Worm (Caenorhabditis elegans) whole organism, L2 larva: Measurements from ENCODE around the gene ntl-9.

Source experiments
- C34F6.9 ChIP-seq: fragments of 150-350 bp; optimal IDR thresholded peaks from 2 replicates; lab custom pipeline; 2014; ENCODE audit warnings: missing biosample characterization, missing genetic modification characterization
- F13H6.1 ChIP-seq: sonication (generic microtip); optimal IDR thresholded peaks from 2 replicates; lab custom pipeline; 2016; ENCODE audit warnings: missing genetic modification characterization, missing compliant biosample characterization
- R02D3.7 ChIP-seq: fragments of 150-350 bp; optimal IDR thresholded peaks from 2 replicates; lab custom pipeline; 2014; ENCODE audit warnings: missing biosample characterization, missing genetic modification characterization
- Y55F3AM.14 ChIP-seq: fragments of 200-800 bp; sonication (Bioruptor generic); optimal IDR thresholded peaks from 2 replicates; lab custom pipeline; 2018; ENCODE audit warnings: mild to moderate bottlenecking, missing genetic modification characterization, missing compliant biosample characterization
- ZK546.5 ChIP-seq: sonication (generic microtip); optimal IDR thresholded peaks from 2 replicates; lab custom pipeline; 2017; ENCODE audit warnings: missing biosample characterization, missing genetic modification characterization
- alr-1 ChIP-seq: fragments of 150-350 bp; optimal IDR thresholded peaks from 2 replicates; lab custom pipeline; 2014; ENCODE audit warnings: missing biosample characterization, missing genetic modification characterization
- aly-2 ChIP-seq: fragments of 150-350 bp; optimal IDR thresholded peaks from 2 replicates; lab custom pipeline; 2014; ENCODE audit warnings: missing biosample characterization, missing genetic modification characterization
- ama-1 ChIP-seq: fragments of 150-350 bp; optimal IDR thresholded peaks from 2 replicates; lab custom pipeline; 2018; ENCODE audit warnings: inconsistent platforms
- blmp-1 ChIP-seq: sonication (generic microtip); optimal IDR thresholded peaks from 2 replicates; lab custom pipeline; 2017; ENCODE audit warnings: missing genetic modification characterization, mild to moderate bottlenecking, missing compliant biosample characterization, antibody characterized with exemption, moderate library complexity; ENCODE audit not compliant: insufficient read depth
- ceh-16 ChIP-seq: fragments of 150-350 bp; optimal IDR thresholded peaks from 2 replicates; lab custom pipeline; 2014; ENCODE audit warnings: missing biosample characterization, missing genetic modification characterization
- ceh-82 ChIP-seq: fragments of 150-350 bp; optimal IDR thresholded peaks from 2 replicates; lab custom pipeline; 2014; ENCODE audit warnings: missing biosample characterization, missing genetic modification characterization
- crh-2 ChIP-seq: sonication (generic microtip); optimal IDR thresholded peaks from 2 replicates; lab custom pipeline; 2017; ENCODE audit warnings: missing biosample characterization, missing genetic modification characterization
- dmd-4 ChIP-seq: sonication (generic microtip); optimal IDR thresholded peaks from 2 replicates; lab custom pipeline; 2017; ENCODE audit warnings: missing biosample characterization, missing genetic modification characterization
- egl-27 ChIP-seq: sonication (generic microtip); optimal IDR thresholded peaks from 3 replicates; lab custom pipeline; 2017; ENCODE audit warnings: missing biosample characterization, missing genetic modification reagents, missing genetic modification characterization
- elt-3 ChIP-seq: sonication (generic microtip); optimal IDR thresholded peaks from 2 replicates; lab custom pipeline; 2017; ENCODE audit warnings: missing biosample characterization, missing genetic modification characterization
- fos-1 ChIP-seq: fragments of 150-350 bp; optimal IDR thresholded peaks from 2 replicates; lab custom pipeline; 2014; ENCODE audit warnings: missing biosample characterization, missing genetic modification characterization
- gmeb-1 ChIP-seq: fragments of 150-350 bp; optimal IDR thresholded peaks from 2 replicates; lab custom pipeline; 2014; ENCODE audit warnings: missing biosample characterization, missing genetic modification characterization
- lin-11 ChIP-seq: fragments of 150-350 bp; sonication (generic microtip); optimal IDR thresholded peaks from 2 replicates; lab custom pipeline; 2014; ENCODE audit warnings: missing biosample characterization, missing genetic modification characterization, inconsistent platforms, mixed read lengths
- lin-39 ChIP-seq: fragments of 150-350 bp; optimal IDR thresholded peaks from 2 replicates; lab custom pipeline; 2014; ENCODE audit warnings: missing biosample characterization, missing genetic modification reagents, missing genetic modification characterization
- mab-5 ChIP-seq: fragments of 150-350 bp; optimal IDR thresholded peaks from 2 replicates; lab custom pipeline; 2014; ENCODE audit warnings: missing biosample characterization, missing genetic modification characterization
- mbf-1 ChIP-seq: sonication (generic microtip); optimal IDR thresholded peaks from 2 replicates; lab custom pipeline; 2017; ENCODE audit warnings: missing biosample characterization, missing genetic modification characterization
- mdl-1 ChIP-seq, 2 experiments: fragments of 150-350 bp in 1 of 2; sonication (generic microtip) in 1 of 2; optimal IDR thresholded peaks; 2 replicates each; lab custom pipeline; 2017; ENCODE audit warnings: missing biosample characterization in 2 of 2, missing genetic modification characterization in 2 of 2
- nhr-10 ChIP-seq: sonication (generic microtip); optimal IDR thresholded peaks from 2 replicates; lab custom pipeline; 2017; ENCODE audit warnings: missing biosample characterization, missing genetic modification characterization
- nhr-11 ChIP-seq: fragments of 150-350 bp; optimal IDR thresholded peaks from 2 replicates; lab custom pipeline; 2014; ENCODE audit warnings: missing biosample characterization, missing genetic modification characterization
- nhr-12 ChIP-seq: fragments of 150-350 bp; optimal IDR thresholded peaks from 2 replicates; lab custom pipeline; 2014; ENCODE audit warnings: missing biosample characterization, missing genetic modification characterization
- nhr-129 ChIP-seq: fragments of 150-350 bp; optimal IDR thresholded peaks from 2 replicates; lab custom pipeline; 2014; ENCODE audit warnings: missing biosample characterization, missing genetic modification characterization
- nhr-21 ChIP-seq: fragments of 150-350 bp; optimal IDR thresholded peaks from 2 replicates; lab custom pipeline; 2014; ENCODE audit warnings: missing biosample characterization, missing genetic modification characterization
- nhr-23 ChIP-seq: fragments of 150-350 bp; optimal IDR thresholded peaks from 2 replicates; lab custom pipeline; 2014; ENCODE audit warnings: missing biosample characterization, missing genetic modification reagents, missing genetic modification characterization
- nhr-237 ChIP-seq: fragments of 150-350 bp; optimal IDR thresholded peaks from 2 replicates; lab custom pipeline; 2014; ENCODE audit warnings: missing biosample characterization, missing genetic modification characterization
- nhr-25 ChIP-seq: fragments of 150-350 bp; sonication (generic microtip); optimal IDR thresholded peaks from 3 replicates; lab custom pipeline; 2014; ENCODE audit warnings: missing biosample characterization, missing genetic modification characterization
- nhr-6 ChIP-seq: fragments of 150-350 bp; optimal IDR thresholded peaks from 2 replicates; lab custom pipeline; 2014; ENCODE audit warnings: missing biosample characterization, missing genetic modification characterization
- peb-1 ChIP-seq: fragments of 150-350 bp; optimal IDR thresholded peaks from 2 replicates; lab custom pipeline; 2014; ENCODE audit warnings: missing biosample characterization, missing genetic modification characterization
- sem-4 ChIP-seq: fragments of 150-350 bp; optimal IDR thresholded peaks from 2 replicates; lab custom pipeline; 2014; ENCODE audit warnings: missing biosample characterization, missing genetic modification reagents, missing genetic modification characterization
- skn-1 ChIP-seq: sonication (generic microtip); optimal IDR thresholded peaks from 2 replicates; lab custom pipeline; 2017; ENCODE audit warnings: missing biosample characterization, missing genetic modification characterization
- sma-3 ChIP-seq: sonication (generic microtip); optimal IDR thresholded peaks from 2 replicates; lab custom pipeline; 2016; ENCODE audit warnings: missing genetic modification reagents, missing genetic modification characterization, missing compliant biosample characterization
- sma-9 ChIP-seq, 2 experiments: fragments of 150-350 bp in 1 of 2; sonication (generic microtip) in 1 of 2; optimal IDR thresholded peaks; 2 replicates each; lab custom pipeline; 2014 to 2016; ENCODE audit warnings: missing genetic modification characterization in 2 of 2, mild to moderate bottlenecking in 1 of 2, missing biosample characterization in 1 of 2, missing compliant biosample characterization in 1 of 2, missing genetic modification reagents in 1 of 2, moderate library complexity in 1 of 2
- snpc-4 ChIP-seq: fragments of 150-350 bp; optimal IDR thresholded peaks from 2 replicates; lab custom pipeline; 2014; ENCODE audit warnings: missing biosample characterization, missing genetic modification characterization
- unc-39 ChIP-seq: fragments of 150-350 bp; optimal IDR thresholded peaks from 2 replicates; lab custom pipeline; 2014; ENCODE audit warnings: missing biosample characterization, missing genetic modification characterization
- unc-55 ChIP-seq: fragments of 150-350 bp; sonication (generic microtip); optimal IDR thresholded peaks from 3 replicates; lab custom pipeline; 2014; ENCODE audit warnings: missing biosample characterization, missing genetic modification reagents, missing genetic modification characterization
- unc-62 ChIP-seq: fragments of 150-350 bp; optimal IDR thresholded peaks from 2 replicates; lab custom pipeline; 2014; ENCODE audit warnings: missing biosample characterization, missing genetic modification reagents, missing genetic modification characterization
- zag-1 ChIP-seq: fragments of 150-350 bp; optimal IDR thresholded peaks from 2 replicates; lab custom pipeline; 2014; ENCODE audit warnings: missing biosample characterization, missing genetic modification characterization
- ztf-1 ChIP-seq: fragments of 200-800 bp; sonication (Bioruptor generic); conservative IDR thresholded peaks from 2 replicates; pipeline ENCODE4 v1.3.6; 2022; ENCODE audit warnings: missing genetic modification characterization, missing compliant biosample characterization
- ztf-11 ChIP-seq: sonication (generic microtip); optimal IDR thresholded peaks from 2 replicates; lab custom pipeline; 2017; ENCODE audit warnings: missing biosample characterization, missing genetic modification characterization
- ztf-4 ChIP-seq: fragments of 150-350 bp; optimal IDR thresholded peaks from 2 replicates; lab custom pipeline; 2014; ENCODE audit warnings: missing biosample characterization, missing genetic modification characterization

ntl-9 gene

ce11 chrIII:4939267-4939666 is 5.0 kb upstream of the ntl-9 start, which contains the start of gene rpb-2:
Gene rpb-2 (plus strand): TSS chrIII:4939567.
- no peak for TF ChIP-seq nhr-129 (tag; lab: Kevin White, UChicago)
- TF ChIP-seq unc-62, result no peak
- no peak for TF ChIP-seq lin-11
- TF ChIP-seq egl-27 (tag; lab: Kevin White, UChicago), result no peak
- TF ChIP-seq zag-1 (tag; lab: Kevin White, UChicago), result no peak
- TF ChIP-seq nhr-6 (tag; lab: Kevin White, UChicago), result no peak
- no peak for TF ChIP-seq ceh-16 (tag; lab: Kevin White, UChicago)
- no peak for TF ChIP-seq nhr-12 (tag; lab: Kevin White, UChicago)
- no peak for TF ChIP-seq sma-3 (GFP tag; lab: Kevin White, UChicago)
- TF ChIP-seq nhr-11 (tag; lab: Kevin White, UChicago), result no peak
- no peak for TF ChIP-seq nhr-23 (tag; lab: Kevin White, UChicago)
- no peak for TF ChIP-seq mdl-1 (tag; optimal IDR thresholded peaks at IDR 0.05; lab: Kevin White, UChicago)
- no peak for TF ChIP-seq R02D3.7 (tag; lab: Kevin White, UChicago)
- TF ChIP-seq F13H6.1, result no peak
- TF ChIP-seq crh-2, result no peak
- no peak for TF ChIP-seq sma-9 (GFP tag; optimal IDR thresholded peaks at IDR 0.05; lab: Kevin White, UChicago)
- no peak for TF ChIP-seq sma-9 (tag; optimal IDR thresholded peaks at IDR 0.05; lab: Kevin White, UChicago)
- no peak for TF ChIP-seq ztf-11
- TF ChIP-seq alr-1 (tag; lab: Kevin White, UChicago), result no peak
- no peak for TF ChIP-seq elt-3
- no peak for TF ChIP-seq nhr-237 (tag; lab: Kevin White, UChicago)
- TF ChIP-seq, all 48 proteins: peak for 0

ce11 chrIII:4947352-4947751 is 3.0 kb downstream of the ntl-9 start:
- TF ChIP-seq unc-55 (GFP tag; lab: Kevin White, UChicago) (peak; percentile 6), F13H6.1 (peak; percentile 29), elt-3 (no peak), peb-1 (no peak), lin-39 (peak; percentile 35), egl-27 (tag; lab: Kevin White, UChicago) (no peak), lin-11 (peak; percentile 27), gmeb-1 (no peak), nhr-10 (tag; lab: Kevin White, UChicago) (no peak), aly-2 (no peak), R02D3.7 (tag; lab: Kevin White, UChicago) (no peak), mdl-1 (tag; optimal IDR thresholded peaks at IDR 0.05; lab: Kevin White, UChicago) (no peak), ztf-4 (no peak)

ce11 chrIII:4948631-4949030 is 4.3 kb downstream of the ntl-9 start:
- TF ChIP-seq aly-2 (no peak), nhr-129 (tag; lab: Kevin White, UChicago) (no peak), nhr-10 (tag; lab: Kevin White, UChicago) (no peak), snpc-4 (tag; lab: Kevin White, UChicago) (no peak), ama-1 (lab: Kevin White, UChicago) (no peak), lin-11 (no peak), lin-39 (no peak), ZK546.5 (no peak)

DNA sequence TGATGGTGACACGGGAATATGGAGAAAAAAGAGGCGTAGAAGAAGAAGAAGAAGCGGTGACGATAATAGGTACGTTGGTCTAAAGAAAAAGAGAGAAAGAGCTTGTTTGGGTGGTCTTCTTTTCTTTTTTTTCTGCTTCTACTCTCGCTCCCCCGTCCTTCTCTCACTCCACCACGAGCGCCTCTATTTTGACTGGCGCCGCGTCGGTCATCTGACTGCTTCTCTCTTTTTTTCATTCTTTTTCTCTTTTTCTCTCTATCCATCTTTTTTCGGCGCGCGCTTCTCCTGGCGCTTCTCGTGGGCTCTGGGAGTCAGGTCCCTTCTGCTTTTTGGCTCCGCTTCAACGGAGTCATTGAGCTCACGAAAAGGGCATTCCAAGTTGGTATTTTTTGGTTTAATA is 6.0 kb downstream of the ntl-9 start:
- TF ChIP-seq nhr-25 (tag; lab: Kevin White, UChicago) (no peak), unc-55 (GFP tag; lab: Kevin White, UChicago) (peak; percentile 65), dmd-4 (tag; lab: Kevin White, UChicago) (no peak), ceh-16 (tag; lab: Kevin White, UChicago) (no peak), crh-2 (peak; percentile 22), egl-27 (tag; lab: Kevin White, UChicago) (no peak), blmp-1 (tag; lab: Kevin White, UChicago) (no peak), lin-39 (no peak), sma-9 (GFP tag; optimal IDR thresholded peaks at IDR 0.05; lab: Kevin White, UChicago) (peak; percentile 25), sma-9 (tag; optimal IDR thresholded peaks at IDR 0.05; lab: Kevin White, UChicago) (no peak), mab-5 (no peak), nhr-12 (tag; lab: Kevin White, UChicago) (no peak), zag-1 (tag; lab: Kevin White, UChicago) (peak; percentile 68), skn-1 (no peak), mdl-1 (tag; optimal IDR thresholded peaks at IDR 0.05; lab: Kevin White, UChicago) (peak; percentile 13 to 37), ztf-4 (no peak), gmeb-1 (no peak), mbf-1 (tag; lab: Kevin White, UChicago) (no peak), sma-3 (GFP tag; lab: Kevin White, UChicago) (no peak), C34F6.9 (tag; lab: Kevin White, UChicago) (peak; percentile 69), ztf-11 (no peak), snpc-4 (tag; lab: Kevin White, UChicago) (no peak), ztf-1 (GFP tag; lab: Robert Waterston, UW) (no peak), alr-1 (tag; lab: Kevin White, UChicago) (no peak), nhr-21 (tag; lab: Kevin White, UChicago) (no peak), nhr-237 (tag; lab: Kevin White, UChicago) (no peak), fos-1 (no peak), aly-2 (no peak), Y55F3AM.14 (GFP tag; lab: Kevin White, UChicago) (no peak), ZK546.5 (no peak), unc-62 (no peak), elt-3 (no peak), ceh-82 (tag; lab: Kevin White, UChicago) (no peak), sem-4 (tag; lab: Kevin White, UChicago) (peak; percentile 6), lin-11 (peak; percentile 33), nhr-10 (tag; lab: Kevin White, UChicago) (no peak), unc-39 (no peak), F13H6.1 (peak; percentile 57), nhr-129 (tag; lab: Kevin White, UChicago) (peak; percentile 30)
